Worm (Caenorhabditis elegans): Measurements from ENCODE around the gene K10B3.5.
A peak's percentile ranks its signal among the peaks of the same experiment; 100 is the strongest.

K10B3.5 gene

DNA sequence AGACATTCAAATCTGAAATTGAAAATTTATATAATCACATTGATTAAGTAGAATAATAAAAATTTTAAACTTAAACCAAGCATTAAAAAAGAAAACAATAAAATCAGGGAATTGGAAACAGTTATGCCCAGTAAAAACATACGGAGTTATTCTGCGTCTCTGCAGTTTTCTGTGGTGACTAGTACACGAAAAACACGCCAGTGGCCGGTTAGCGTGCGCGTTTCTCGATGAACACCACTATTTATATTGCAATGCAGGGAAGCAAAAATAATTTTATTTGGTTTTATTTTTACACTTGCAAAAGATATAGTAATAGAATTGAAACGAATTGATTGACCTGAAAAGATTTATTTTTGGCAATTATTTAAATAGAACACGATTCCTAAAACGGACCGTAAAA, 6.4 kb downstream of the K10B3.5 start, which contains the start of gene sec-3 (continued):
- TF ChIP-seq sdz-38 (tag; optimal IDR thresholded peaks at IDR 0.05) (no peak), lin-35 (GFP tag; optimal IDR thresholded peaks at IDR 0.05) (peak in 1 of 3 experiments; percentile 85)

DNA sequence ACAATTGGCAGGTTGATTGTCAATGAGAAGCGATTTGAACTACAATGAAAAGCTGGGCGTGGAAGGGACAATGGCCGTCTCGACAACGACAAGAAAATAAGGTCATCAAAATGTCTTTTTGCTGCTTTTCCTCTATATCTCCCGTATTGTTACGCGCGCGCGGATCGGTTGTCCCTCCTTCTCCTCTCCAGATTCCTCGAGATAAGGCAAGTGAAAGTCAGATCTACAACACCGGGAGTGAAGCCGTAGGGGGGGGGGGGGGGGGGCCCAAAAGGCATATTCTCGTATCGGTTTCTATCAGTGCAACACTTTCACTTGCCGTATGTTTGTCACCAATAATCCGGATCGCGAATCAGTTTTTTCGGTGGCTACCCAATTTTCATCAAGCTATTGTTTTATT, 12.0 kb downstream of the K10B3.5 start, which contains the start of gene wrt-2:
Gene wrt-2 (minus strand): TSS at position 46 of the 400 bp plus-strand sequence.
- TF ChIP-seq ztf-28 (GFP tag; IDR thresholded peaks at IDR 0.05) (no peak), rec-8 (tag; optimal IDR thresholded peaks at IDR 0.05) (no peak), zfh-2 (GFP tag; conservative IDR thresholded peaks at IDR 0.05) (peak; percentile 60), K12H6.12 (tag; optimal IDR thresholded peaks at IDR 0.05) (no peak), die-1 (tag; optimal IDR thresholded peaks at IDR 0.05) (no peak), hmg-1.2 (GFP tag; IDR thresholded peaks at IDR 0.05) (no peak), mxl-1 (tag; optimal IDR thresholded peaks at IDR 0.05) (no peak), F57C9.4 (tag; optimal IDR thresholded peaks at IDR 0.05) (no peak), dox-1 (GFP tag; IDR thresholded peaks at IDR 0.05) (no peak)

DNA sequence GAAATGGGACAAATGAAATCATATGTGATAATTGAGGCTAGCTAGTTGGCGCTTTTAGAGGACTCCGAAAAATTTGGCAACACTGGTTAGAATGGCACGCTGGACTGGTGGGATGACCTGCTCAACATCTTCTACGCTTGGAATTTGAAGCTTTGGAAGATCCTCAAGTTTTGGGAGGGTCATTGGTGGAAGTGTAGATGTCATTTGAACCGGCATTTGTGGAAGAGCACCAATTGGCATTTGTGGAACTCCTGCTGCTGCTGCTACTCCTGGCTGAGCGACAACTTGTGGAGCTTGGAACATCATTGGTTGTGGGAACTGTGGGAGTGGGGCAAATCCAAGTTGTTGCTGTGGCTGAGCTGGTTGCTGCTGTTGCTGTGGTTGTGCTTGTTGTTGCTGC, 13.8 kb downstream of the K10B3.5 start:
- TF ChIP-seq cebp-1 (GFP tag; IDR thresholded peaks at IDR 0.05), result no peak
- TF ChIP-seq cebp-1 (tag; optimal IDR thresholded peaks at IDR 0.05), result peak; percentile 32
- TF ChIP-seq sptf-2 (GFP tag; optimal IDR thresholded peaks at IDR 0.05), result no peak
- TF ChIP-seq Y53F4B.3 (GFP tag; IDR thresholded peaks at IDR 0.05), result no peak
- TF ChIP-seq dpl-1 (GFP tag; optimal IDR thresholded peaks at IDR 0.05), result no peak
- TF ChIP-seq athp-1 (tag; optimal IDR thresholded peaks at IDR 0.05), result peak; percentile 4
- TF ChIP-seq unc-62 (GFP tag; optimal IDR thresholded peaks at IDR 0.05), result no peak
- TF ChIP-seq mxl-1 (tag; optimal IDR thresholded peaks at IDR 0.05), result no peak
- no peak for TF ChIP-seq rec-8 (tag; optimal IDR thresholded peaks at IDR 0.05)
- TF ChIP-seq madf-8 (GFP tag; conservative IDR thresholded peaks at IDR 0.05), result no peak
- TF ChIP-seq zfh-2 (GFP tag; conservative IDR thresholded peaks at IDR 0.05), result peak; percentile 32; the same call in 1 of the 2 replicates
- TF ChIP-seq ztf-3 (GFP tag; optimal IDR thresholded peaks at IDR 0.05), result peak; percentile 6
- 0 out of 2 replicates have a peak, but pooled peaks have one; percentile 10 for TF ChIP-seq egrh-3 (GFP tag; IDR thresholded peaks at IDR 0.05)
- TF ChIP-seq repo-1 (tag; optimal IDR thresholded peaks at IDR 0.05), result peak; percentile 51
- TF ChIP-seq ztf-26 (tag; optimal IDR thresholded peaks at IDR 0.05), result peak; percentile 27
- no peak for TF ChIP-seq ccch-3 (GFP tag; optimal IDR thresholded peaks at IDR 0.05)
- 0 out of 2 replicates have a peak, but pooled peaks have one; percentile 21 for TF ChIP-seq D2030.7 (GFP tag; IDR thresholded peaks at IDR 0.05)
- TF ChIP-seq lsy-27 (tag; optimal IDR thresholded peaks at IDR 0.05; ENCODE audit: borderline replicate concordance, insufficient read depth), result no peak
- TF ChIP-seq hlh-26 (GFP tag; conservative IDR thresholded peaks at IDR 0.05), result no peak
- no peak for TF ChIP-seq nhr-179 (tag; optimal IDR thresholded peaks at IDR 0.05)
- TF ChIP-seq ama-1 (optimal IDR thresholded peaks at IDR 0.05), result peak; percentile 69
- no peak for TF ChIP-seq ama-1 (GFP tag; optimal IDR thresholded peaks at IDR 0.05)
- no peak for TF ChIP-seq T26A5.8 (tag; optimal IDR thresholded peaks at IDR 0.05)
- TF ChIP-seq dox-1 (GFP tag; IDR thresholded peaks at IDR 0.05), result no peak
- TF ChIP-seq ztf-6 (GFP tag; IDR thresholded peaks at IDR 0.05), result no peak
- no peak for TF ChIP-seq ztf-28 (GFP tag; IDR thresholded peaks at IDR 0.05)
- no peak for TF ChIP-seq atf-7 (tag; optimal IDR thresholded peaks at IDR 0.05)
- TF ChIP-seq mcd-1 (GFP tag; IDR thresholded peaks at IDR 0.05), result peak; percentile 57
- TF ChIP-seq chd-7 (tag; optimal IDR thresholded peaks at IDR 0.05), result no peak
- TF ChIP-seq lsl-1 (GFP tag; optimal IDR thresholded peaks at IDR 0.05), result no peak
- no peak for TF ChIP-seq die-1 (tag; optimal IDR thresholded peaks at IDR 0.05)
- peak; percentile 1 for TF ChIP-seq lin-40 (tag; optimal IDR thresholded peaks at IDR 0.05)
- TF ChIP-seq F52B5.7 (tag; optimal IDR thresholded peaks at IDR 0.05), result no peak
- TF ChIP-seq Y53G8AR.9 (GFP tag; conservative IDR thresholded peaks at IDR 0.05), result 0 out of 2 replicates have a peak, but pooled peaks have one; percentile 60
- 0 out of 2 replicates have a peak, but pooled peaks have one; percentile 17 for TF ChIP-seq aptf-2 (GFP tag; conservative IDR thresholded peaks at IDR 0.05)
- TF ChIP-seq F37B4.10 (GFP tag; IDR thresholded peaks at IDR 0.05), result no peak
- no peak for TF ChIP-seq hsf-1 (GFP tag; IDR thresholded peaks at IDR 0.05)
- TF ChIP-seq rcor-1 (GFP tag; IDR thresholded peaks at IDR 0.05), result 0 out of 2 replicates have a peak, but pooled peaks have one; percentile 16

Measured in whole organism, young adult.